Worm (Caenorhabditis elegans) whole organism, L2 larva: ENCODE measurements around the gene C50B6.9.

ENCODE experiments used
- Y55F3AM.14 ChIP-seq: fragments of 200-800 bp; sonication (Bioruptor generic); optimal IDR thresholded peaks from 2 replicates; lab custom pipeline; 2018; ENCODE audit warnings: mild to moderate bottlenecking, missing genetic modification characterization, missing compliant biosample characterization
- elt-1 ChIP-seq: fragments of 150-350 bp; optimal IDR thresholded peaks from 2 replicates; lab custom pipeline; 2014; ENCODE audit warnings: missing biosample characterization, missing genetic modification characterization
- lin-13 ChIP-seq: fragments of 150-350 bp; optimal IDR thresholded peaks from 2 replicates; lab custom pipeline; 2014; ENCODE audit warnings: missing biosample characterization, missing genetic modification reagents, missing genetic modification characterization
- mab-5 ChIP-seq: fragments of 150-350 bp; optimal IDR thresholded peaks from 2 replicates; lab custom pipeline; 2014; ENCODE audit warnings: missing biosample characterization, missing genetic modification characterization
- nhr-21 ChIP-seq: fragments of 150-350 bp; optimal IDR thresholded peaks from 2 replicates; lab custom pipeline; 2014; ENCODE audit warnings: missing biosample characterization, missing genetic modification characterization
- nhr-25 ChIP-seq: fragments of 150-350 bp; sonication (generic microtip); optimal IDR thresholded peaks from 3 replicates; lab custom pipeline; 2014; ENCODE audit warnings: missing biosample characterization, missing genetic modification characterization
- skn-1 ChIP-seq: sonication (generic microtip); optimal IDR thresholded peaks from 2 replicates; lab custom pipeline; 2017; ENCODE audit warnings: missing biosample characterization, missing genetic modification characterization
- unc-39 ChIP-seq: fragments of 150-350 bp; optimal IDR thresholded peaks from 2 replicates; lab custom pipeline; 2014; ENCODE audit warnings: missing biosample characterization, missing genetic modification characterization

DNA sequence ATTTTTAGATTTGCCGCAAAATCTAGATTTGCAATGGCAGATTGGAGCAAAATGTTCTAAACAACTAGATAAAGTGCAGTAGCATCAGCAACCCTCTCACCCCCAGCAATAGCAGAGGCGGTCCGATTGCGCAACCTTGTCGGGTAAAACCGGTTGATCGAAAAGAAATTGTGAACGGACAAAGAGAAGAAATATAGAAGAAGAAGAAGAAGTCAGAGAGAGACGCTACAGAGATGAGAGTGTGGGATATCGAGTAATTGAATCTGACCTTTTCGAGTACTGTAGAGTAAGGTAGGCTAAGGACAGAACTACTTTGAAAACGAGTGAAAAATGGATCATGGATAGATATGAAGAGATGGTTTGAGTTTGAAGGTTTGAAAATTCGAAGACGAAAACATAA, 39.7 kb downstream of the C50B6.9 start:
- TF ChIP-seq lin-13 (GFP tag; lab: Kevin White, UChicago) (peak; percentile 7), nhr-21 (no peak), elt-1 (tag; lab: Kevin White, UChicago) (no peak), mab-5 (tag; lab: Kevin White, UChicago) (no peak), unc-39 (tag; lab: Kevin White, UChicago) (no peak), nhr-25 (tag; lab: Kevin White, UChicago) (peak; percentile 79), Y55F3AM.14 (no peak), skn-1 (tag; lab: Kevin White, UChicago) (no peak)
